Fruit fly (Drosophila melanogaster) ovary, adult (tissue): ENCODE data around the gene CG43954.

Source experiments
- CG17801 ChIP-seq: fragments of 200-800 bp; optimal IDR thresholded peaks from 2 replicates; lab custom pipeline; 2019; ENCODE audit warnings: missing biosample characterization, mild to moderate bottlenecking, missing genetic modification characterization, moderate library complexity; ENCODE audit not compliant: partially characterized antibody

CG43954 gene

dm6 chr3L:16711430-16712228, at the start of gene CG43954, which contains the start of the genes Lasp and Dab:
Gene CG43954, minus strand, starts transcription at chr3L:16711677.
Gene Lasp, minus strand, starts transcription at chr3L:16711677.
Gene Dab, plus strand, starts transcription at chr3L:16712126.
- peak; percentile 63 for TF ChIP-seq CG17801 (GFP tag; lab: Kevin White, UChicago)

- no peak for TF ChIP-seq CG17801 (GFP tag; lab: Kevin White, UChicago)
These were observed 48.8 kb upstream of the CG43954 start for dm6 chr3L:16760274-16760673.

DNA sequence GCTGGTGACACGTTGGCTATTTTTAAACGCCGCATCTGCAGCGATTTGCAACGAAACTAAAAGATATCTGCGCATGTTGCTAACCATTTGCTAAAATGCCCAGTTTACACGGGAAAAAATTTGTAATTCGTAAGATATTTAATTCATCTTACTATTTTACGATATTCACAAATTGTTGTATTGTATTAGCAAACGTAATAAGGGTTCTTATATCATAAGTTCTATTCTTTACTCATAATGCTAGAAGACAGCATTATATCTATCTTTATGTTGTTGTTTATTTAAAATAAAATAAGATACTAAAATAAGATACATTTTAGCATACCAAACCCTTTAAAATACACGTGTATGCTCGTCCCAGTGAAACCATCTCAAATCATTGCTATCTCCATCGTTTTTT, 48.0 kb upstream of the CG43954 start:
- no peak for TF ChIP-seq CG17801 (GFP tag; lab: Kevin White, UChicago)

DNA sequence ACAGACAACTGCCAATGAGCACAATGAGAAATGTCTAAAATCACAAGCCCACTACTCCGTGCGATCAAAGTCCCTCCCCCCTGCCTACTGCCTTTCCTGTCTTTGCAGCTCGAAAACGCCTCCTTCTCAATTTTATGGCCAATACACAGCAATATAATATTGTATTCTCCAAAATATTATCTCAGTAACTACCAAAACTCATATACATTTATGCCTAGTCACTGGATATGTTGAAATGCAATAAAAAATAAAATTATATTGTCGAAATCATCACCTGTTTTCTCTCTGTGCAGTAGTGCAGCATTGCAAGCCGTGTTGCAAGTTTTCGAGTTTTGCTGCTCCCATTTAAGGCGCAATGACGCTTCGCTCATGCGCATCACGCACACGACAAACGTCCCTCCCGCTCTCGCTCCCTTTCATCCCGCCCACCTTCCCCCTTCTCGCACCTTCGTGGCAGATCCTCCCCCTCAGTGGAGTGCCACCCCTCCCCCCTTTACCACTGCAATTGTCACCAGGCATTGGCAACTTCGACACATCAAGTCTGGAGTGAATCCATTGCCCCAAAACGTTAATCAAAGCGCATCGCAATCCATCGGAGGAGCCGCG, 47.1 kb upstream of the CG43954 start:
- no peak for TF ChIP-seq CG17801 (GFP tag; lab: Kevin White, UChicago)

DNA sequence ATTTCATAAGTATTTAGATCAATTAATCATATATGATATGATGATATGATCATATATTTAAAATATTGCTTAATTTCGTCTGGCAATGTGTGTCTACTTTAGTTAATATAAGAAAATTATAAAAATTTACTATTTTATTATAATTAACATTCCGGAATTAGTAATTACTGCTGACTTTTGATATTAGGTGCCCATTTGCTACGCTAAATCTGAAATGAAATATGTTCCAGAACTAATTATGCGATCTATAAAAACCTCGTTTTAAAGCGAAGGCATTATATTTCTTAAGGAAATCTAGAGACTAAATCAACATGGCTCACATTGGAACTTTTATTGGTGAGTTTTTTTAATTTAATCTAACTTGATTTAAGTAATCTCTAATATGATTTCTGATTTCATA, 43.7 kb upstream of the CG43954 start, which contains the start of gene CG42852:
CG42852 (plus strand) TSS at position 301 of the 400 bp plus-strand sequence.
- no peak for TF ChIP-seq CG17801 (GFP tag; lab: Kevin White, UChicago)

DNA sequence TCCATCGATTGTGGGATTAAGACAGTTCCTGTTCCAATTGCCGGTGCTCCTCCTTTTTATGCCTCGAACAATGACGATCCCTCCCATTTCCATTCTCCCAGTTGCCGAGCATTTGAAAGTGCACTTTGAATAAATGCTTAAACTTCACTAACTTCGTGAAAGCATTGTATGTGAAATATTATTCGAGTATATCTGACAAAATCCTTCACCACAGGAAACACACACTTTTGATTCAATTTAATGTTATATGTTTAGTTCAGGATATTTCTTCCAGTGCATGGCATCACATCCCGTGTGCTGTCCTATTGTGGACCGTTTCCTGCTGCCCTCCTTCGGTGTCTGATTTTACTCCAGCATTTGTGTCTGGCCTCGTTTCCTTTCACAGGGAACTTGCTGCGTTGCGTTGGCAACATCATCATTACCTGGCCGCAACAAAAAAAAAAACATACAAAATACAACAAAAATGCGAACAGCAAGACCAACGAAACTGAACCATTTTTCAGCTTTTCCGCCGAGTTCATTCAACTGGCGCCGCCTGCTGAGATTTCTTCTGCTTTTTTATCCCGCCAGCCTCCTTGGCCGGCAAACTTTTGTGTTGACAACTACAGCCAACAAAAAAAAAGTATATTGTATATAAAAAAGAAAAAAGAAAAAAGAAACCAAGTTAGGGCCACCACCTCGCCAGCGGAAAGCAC, 41.1 kb upstream of the CG43954 start:
- no peak for TF ChIP-seq CG17801 (GFP tag; lab: Kevin White, UChicago)

dm6 chr3L:16751487-16752054, 40.1 kb upstream of the CG43954 start:
- TF ChIP-seq CG17801 (GFP tag; lab: Kevin White, UChicago): no peak

dm6 chr3L:16750750-16751149, 39.3 kb upstream of the CG43954 start:
- no peak for TF ChIP-seq CG17801 (GFP tag; lab: Kevin White, UChicago)

dm6 chr3L:16749726-16750125, 38.2 kb upstream of the CG43954 start:
- no peak for TF ChIP-seq CG17801 (GFP tag; lab: Kevin White, UChicago)

- no peak for TF ChIP-seq CG17801 (GFP tag; lab: Kevin White, UChicago)
These were observed 36.9 kb upstream of the CG43954 start for dm6 chr3L:16748343-16748742.

- no peak for TF ChIP-seq CG17801 (GFP tag; lab: Kevin White, UChicago)
These were observed 35.3 kb upstream of the CG43954 start for dm6 chr3L:16746586-16747383.

- no peak for TF ChIP-seq CG17801 (GFP tag; lab: Kevin White, UChicago)
These were observed 32.6 kb upstream of the CG43954 start for dm6 chr3L:16743906-16744704.

- no peak for TF ChIP-seq CG17801 (GFP tag; lab: Kevin White, UChicago)
These were observed 30.2 kb upstream of the CG43954 start for dm6 chr3L:16741660-16742059.
